Worm (Caenorhabditis elegans) whole organism, L1 larva: ENCODE results near the gene deg-1.

Experiments
- ceh-8 ChIP-seq: fragments of 200-800 bp; sonication (Bioruptor generic); optimal IDR thresholded peaks from 2 replicates; lab custom pipeline; 2018; ENCODE audit warnings: mild to moderate bottlenecking, missing genetic modification characterization, moderate library complexity, missing compliant biosample characterization
- dsc-1 ChIP-seq: sonication (generic microtip); optimal IDR thresholded peaks from 2 replicates; lab custom pipeline; 2016; ENCODE audit warnings: mild to moderate bottlenecking, missing genetic modification characterization, missing compliant biosample characterization
- lin-39 ChIP-seq: fragments of 150-350 bp; optimal IDR thresholded peaks from 2 replicates; lab custom pipeline; 2014; ENCODE audit warnings: missing biosample characterization, missing genetic modification reagents, missing genetic modification characterization
- lsy-2 ChIP-seq, 2 experiments: fragments of 150-350 bp; optimal IDR thresholded peaks; 2 replicates each; lab custom pipeline; 2014; ENCODE audit warnings: missing biosample characterization in 2 of 2, missing genetic modification characterization in 2 of 2
- mab-9 ChIP-seq: fragments of 200-800 bp; sonication (Bioruptor generic); IDR thresholded peaks from 2 replicates; pipeline ENCODE4 v1.3.6; 2022; ENCODE audit warnings: missing genetic modification reagents, missing genetic modification characterization, missing compliant biosample characterization
- mep-1 ChIP-seq: fragments of 150-350 bp; optimal IDR thresholded peaks from 2 replicates; lab custom pipeline; 2014; ENCODE audit warnings: missing biosample characterization, missing genetic modification characterization
- nhr-11 ChIP-seq: fragments of 150-350 bp; optimal IDR thresholded peaks from 2 replicates; lab custom pipeline; 2014; ENCODE audit warnings: missing biosample characterization, missing genetic modification characterization
- sptf-1 ChIP-seq: fragments of 150-350 bp; optimal IDR thresholded peaks from 2 replicates; lab custom pipeline; 2014; ENCODE audit warnings: missing biosample characterization, missing genetic modification characterization
- unc-130 ChIP-seq: fragments of 150-350 bp; optimal IDR thresholded peaks from 2 replicates; lab custom pipeline; 2017; ENCODE audit warnings: missing biosample characterization, missing genetic modification characterization, inconsistent platforms

DNA sequence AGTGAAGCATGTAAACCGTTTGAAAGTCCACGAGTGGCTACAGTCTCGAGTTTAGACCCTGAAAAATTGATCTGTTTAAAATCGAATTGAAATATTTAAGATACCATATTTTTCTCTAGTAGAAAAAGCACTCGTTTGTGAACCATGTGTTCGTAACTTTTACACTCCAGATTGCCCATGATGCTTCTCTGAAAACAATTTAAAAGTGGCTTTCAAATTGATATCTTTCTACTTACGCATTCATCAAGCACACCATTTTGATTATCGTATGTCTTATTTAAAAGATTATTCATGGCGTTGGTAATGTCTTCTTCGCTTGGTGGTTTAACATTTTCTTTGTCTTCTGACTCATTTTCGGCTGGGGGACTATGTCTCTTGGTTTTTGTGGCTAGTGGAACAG, 19.3 kb upstream of the deg-1 start:
- TF ChIP-seq dsc-1 (tag; lab: Kevin White, UChicago) (no peak), lin-39 (no peak), sptf-1 (tag; lab: Kevin White, UChicago) (no peak), unc-130 (tag; lab: Kevin White, UChicago) (no peak), lsy-2 (tag; optimal IDR thresholded peaks at IDR 0.05; lab: Kevin White, UChicago) (no peak), mab-9 (no peak), nhr-11 (tag; lab: Kevin White, UChicago) (no peak), mep-1 (no peak), ceh-8 (GFP tag; lab: Kevin White, UChicago) (no peak)
